Fruit fly (Drosophila melanogaster) whole organism, embryonic: ENCODE results near the gene Lamtor3.

Source experiments
- B-H1 ChIP-seq: fragments of 200-800 bp; sonication (Bioruptor generic); IDR thresholded peaks from 3 replicates; pipeline ENCODE4 v1.3.6; 2022; ENCODE audit warnings: missing biosample characterization, missing genetic modification characterization
- CG10267 ChIP-seq: fragments of 200-800 bp; sonication (Bioruptor generic); optimal IDR thresholded peaks from 2 replicates; lab custom pipeline; 2018; ENCODE audit warnings: missing biosample characterization, mild to moderate bottlenecking, missing genetic modification characterization, moderate library complexity
- CG10959 ChIP-seq: fragments of 200-800 bp; sonication (Bioruptor generic); IDR thresholded peaks from 2 replicates; pipeline ENCODE4 v1.3.6; 2022; ENCODE audit warnings: missing biosample characterization, missing genetic modification characterization
- CG12391 ChIP-seq: fragments of 200-800 bp; sonication (Bioruptor generic); optimal IDR thresholded peaks from 3 replicates; lab custom pipeline; 2018; ENCODE audit warnings: missing biosample characterization, mild to moderate bottlenecking, missing genetic modification characterization, moderate library complexity
- CG13123 ChIP-seq: fragments of 200-800 bp; sonication (Bioruptor generic); optimal IDR thresholded peaks from 2 replicates; lab custom pipeline; 2016; ENCODE audit warnings: missing biosample characterization, missing genetic modification characterization
- CG13624 ChIP-seq: fragments of 200-800 bp; sonication (Bioruptor generic); optimal IDR thresholded peaks from 2 replicates; lab custom pipeline; 2016; ENCODE audit warnings: missing biosample characterization, missing genetic modification characterization
- CG17568 ChIP-seq: fragments of 200-800 bp; sonication (Bioruptor generic); optimal IDR thresholded peaks from 2 replicates; lab custom pipeline; 2018; ENCODE audit warnings: missing biosample characterization, mild to moderate bottlenecking, missing genetic modification characterization, moderate library complexity
- CG30403 ChIP-seq: fragments of 200-800 bp; sonication (Bioruptor generic); optimal IDR thresholded peaks from 3 replicates; lab custom pipeline; 2016; ENCODE audit warnings: missing biosample characterization, missing genetic modification characterization
- CG30431 ChIP-seq: fragments of 200-800 bp; sonication (Bioruptor generic); optimal IDR thresholded peaks from 2 replicates; lab custom pipeline; 2017; ENCODE audit warnings: missing biosample characterization, missing genetic modification characterization
- CG3065 ChIP-seq: fragments of 200-800 bp; sonication (Bioruptor generic); optimal IDR thresholded peaks from 2 replicates; lab custom pipeline; 2016; ENCODE audit warnings: missing biosample characterization, missing genetic modification characterization
- CG33213 ChIP-seq: fragments of 200-800 bp; sonication (Bioruptor generic); optimal IDR thresholded peaks from 3 replicates; lab custom pipeline; 2016; ENCODE audit warnings: missing biosample characterization, missing genetic modification characterization
- CG34224 ChIP-seq: fragments of 200-800 bp; sonication (Bioruptor generic); IDR thresholded peaks from 3 replicates; pipeline ENCODE4 v1.3.6; 2022; ENCODE audit warnings: missing biosample characterization, missing genetic modification characterization; ENCODE audit not compliant: partially characterized antibody
- CG4404 ChIP-seq: fragments of 200-800 bp; sonication (Bioruptor generic); IDR thresholded peaks from 2 replicates; pipeline ENCODE4 v1.3.6; 2022; ENCODE audit warnings: missing biosample characterization, missing genetic modification characterization
- CG4820 ChIP-seq: fragments of 200-800 bp; sonication (Bioruptor generic); optimal IDR thresholded peaks from 3 replicates; lab custom pipeline; 2016; ENCODE audit warnings: missing biosample characterization, missing genetic modification characterization
- CG6272 ChIP-seq: fragments of 200-800 bp; sonication (Bioruptor generic); IDR thresholded peaks from 2 replicates; pipeline ENCODE4 v1.3.6; 2022; ENCODE audit warnings: missing biosample characterization, missing genetic modification characterization
- CG7556 ChIP-seq: fragments of 200-800 bp; sonication (Bioruptor generic); optimal IDR thresholded peaks from 2 replicates; lab custom pipeline; 2017; ENCODE audit warnings: missing biosample characterization, mild to moderate bottlenecking, missing genetic modification characterization
- CG8924 ChIP-seq: fragments of 200-800 bp; optimal IDR thresholded peaks from 3 replicates; lab custom pipeline; 2019; ENCODE audit warnings: missing biosample characterization, mild to moderate bottlenecking, missing genetic modification characterization, moderate library complexity
- CrebB ChIP-seq: fragments of 200-800 bp; sonication (Bioruptor generic); optimal IDR thresholded peaks from 3 replicates; lab custom pipeline; 2018; ENCODE audit warnings: missing biosample characterization, mild to moderate bottlenecking, missing genetic modification characterization
- Drgx ChIP-seq: fragments of 200-800 bp; sonication (Bioruptor generic); IDR thresholded peaks from 2 replicates; pipeline ENCODE4 v1.3.6; 2022; ENCODE audit warnings: missing biosample characterization, missing genetic modification characterization
- ERR ChIP-seq: fragments of 200-800 bp; sonication (Bioruptor generic); optimal IDR thresholded peaks from 2 replicates; lab custom pipeline; 2016; ENCODE audit warnings: missing biosample characterization, missing genetic modification characterization
- Ets65A ChIP-seq: fragments of 200-800 bp; sonication (Bioruptor generic); peaks from one replicate; lab custom pipeline; 2016; ENCODE audit warnings: missing biosample characterization, missing genetic modification characterization
- H2.0 ChIP-seq: fragments of 200-800 bp; sonication (Bioruptor generic); IDR thresholded peaks from 2 replicates; pipeline ENCODE4 v1.3.6; 2022; ENCODE audit warnings: missing biosample characterization, missing genetic modification characterization
- Hey ChIP-seq: fragments of 200-800 bp; sonication (Bioruptor generic); optimal IDR thresholded peaks from 3 replicates; lab custom pipeline; 2018; ENCODE audit warnings: missing biosample characterization, mild to moderate bottlenecking, missing genetic modification characterization
- Hr3 ChIP-seq: fragments of 200-800 bp; sonication (Bioruptor generic); optimal IDR thresholded peaks from 3 replicates; lab custom pipeline; 2016; ENCODE audit warnings: missing biosample characterization, missing genetic modification characterization
- Lpt ChIP-seq: fragments of >200 bp; optimal IDR thresholded peaks from 2 replicates; lab custom pipeline; 2018; ENCODE audit warnings: missing biosample characterization, missing genetic modification characterization
- NFAT ChIP-seq: fragments of 200-800 bp; sonication (Bioruptor generic); IDR thresholded peaks from 2 replicates; pipeline ENCODE4 v1.3.6; 2022; ENCODE audit warnings: missing biosample characterization, missing genetic modification characterization
- Oli ChIP-seq: fragments of 200-800 bp; sonication (Bioruptor generic); optimal IDR thresholded peaks from 2 replicates; lab custom pipeline; 2018; ENCODE audit warnings: missing biosample characterization, mild to moderate bottlenecking, missing genetic modification characterization, moderate library complexity
- PHDP ChIP-seq: fragments of 200-800 bp; sonication (Bioruptor generic); optimal IDR thresholded peaks from 3 replicates; lab custom pipeline; 2018; ENCODE audit warnings: missing biosample characterization, mild to moderate bottlenecking, missing genetic modification characterization, moderate library complexity
- Ravus ChIP-seq: fragments of 200-800 bp; sonication (Bioruptor generic); IDR thresholded peaks from 2 replicates; pipeline ENCODE4 v1.3.6; 2022; ENCODE audit warnings: missing biosample characterization, missing genetic modification characterization
- Sry-β ChIP-seq: fragments of 200-800 bp; sonication (Bioruptor generic); optimal IDR thresholded peaks from 2 replicates; lab custom pipeline; 2018; ENCODE audit warnings: missing biosample characterization, mild to moderate bottlenecking, missing genetic modification characterization, moderate library complexity
- Vsx1 ChIP-seq: fragments of 200-800 bp; sonication (Bioruptor generic); optimal IDR thresholded peaks from 2 replicates; lab custom pipeline; 2017; ENCODE audit warnings: missing biosample characterization, mild to moderate bottlenecking, missing genetic modification characterization, missing genetic modification reagents
- chif ChIP-seq, 2 experiments: fragments of 200-800 bp; sonication (Bioruptor generic); optimal IDR thresholded peaks; 3 replicates each; lab custom pipeline; 2016; ENCODE audit warnings: missing biosample characterization in 2 of 2, missing genetic modification characterization in 2 of 2
- croc ChIP-seq: fragments of 200-800 bp; sonication (Bioruptor generic); conservative IDR thresholded peaks from 3 replicates; pipeline ENCODE4 v1.3.6; 2022; ENCODE audit warnings: missing biosample characterization, missing genetic modification characterization
- da ChIP-seq: fragments of 200-800 bp; sonication (Bioruptor generic); optimal IDR thresholded peaks from 2 replicates; lab custom pipeline; 2016; ENCODE audit warnings: missing biosample characterization, missing genetic modification characterization
- dati ChIP-seq: fragments of 200-800 bp; sonication (Bioruptor generic); IDR thresholded peaks from 2 replicates; pipeline ENCODE4 v1.3.6; 2022; ENCODE audit warnings: missing biosample characterization, missing genetic modification characterization
- fu2 ChIP-seq: fragments of 200-800 bp; sonication (Bioruptor generic); optimal IDR thresholded peaks from 2 replicates; lab custom pipeline; 2016; ENCODE audit warnings: missing biosample characterization, missing genetic modification characterization
- hth ChIP-seq: fragments of >200 bp; optimal IDR thresholded peaks from 2 replicates; lab custom pipeline; 2017; ENCODE audit warnings: inconsistent platforms
- knrl ChIP-seq: fragments of 200-800 bp; sonication (Bioruptor generic); IDR thresholded peaks from 3 replicates; pipeline ENCODE4 v1.3.6; 2022; ENCODE audit warnings: missing biosample characterization, missing genetic modification characterization; ENCODE audit not compliant: partially characterized antibody
- pan ChIP-seq, 4 experiments: fragments of >200 bp in 3 of 4; fragments of 200-800 bp in 1 of 4; sonication (Bioruptor generic) in 1 of 4; optimal IDR thresholded peaks in 3 of 4; IDR thresholded peaks in 1 of 4; 2 replicates each; pipeline versions ENCODE4 v1.3.6 to Lab custom; 2017 to 2022; ENCODE audit warnings: missing biosample characterization in 2 of 4, missing genetic modification characterization in 2 of 4, mixed read lengths in 1 of 4
- pfk ChIP-seq: fragments of 200-800 bp; sonication (Bioruptor generic); optimal IDR thresholded peaks from 2 replicates; lab custom pipeline; 2018; ENCODE audit warnings: missing biosample characterization, mild to moderate bottlenecking, missing genetic modification characterization, moderate library complexity
- sd ChIP-seq: fragments of 200-800 bp; sonication (Bioruptor generic); optimal IDR thresholded peaks from 3 replicates; lab custom pipeline; 2018; ENCODE audit warnings: missing biosample characterization, mild to moderate bottlenecking, missing genetic modification characterization, moderate library complexity
- slp2 ChIP-seq: fragments of 200-800 bp; sonication (Bioruptor generic); optimal IDR thresholded peaks from 2 replicates; lab custom pipeline; 2016; ENCODE audit warnings: missing biosample characterization, missing genetic modification characterization
- tgo ChIP-seq: fragments of 200-800 bp; sonication (Bioruptor generic); IDR thresholded peaks from 3 replicates; pipeline ENCODE4 v1.3.6; 2022; ENCODE audit warnings: missing biosample characterization, missing genetic modification characterization
- tna ChIP-seq: fragments of 200-800 bp; sonication (Bioruptor generic); IDR thresholded peaks from 2 replicates; pipeline ENCODE4 v1.3.6; 2022; ENCODE audit warnings: missing biosample characterization, missing genetic modification characterization; ENCODE audit not compliant: partially characterized antibody
- toy ChIP-seq: fragments of 200-800 bp; sonication (Bioruptor generic); IDR thresholded peaks from 2 replicates; pipeline ENCODE4 v1.3.6; 2022; ENCODE audit warnings: missing biosample characterization, missing genetic modification characterization
- trem ChIP-seq: fragments of 200-800 bp; optimal IDR thresholded peaks from 3 replicates; lab custom pipeline; 2019; ENCODE audit warnings: missing biosample characterization, mild to moderate bottlenecking, missing genetic modification characterization, moderate library complexity
- vfl ChIP-seq: fragments of 200-800 bp; sonication (Bioruptor generic); optimal IDR thresholded peaks from 2 replicates; lab custom pipeline; 2016; ENCODE audit warnings: missing biosample characterization, missing genetic modification characterization
- vnd ChIP-seq: fragments of 200-800 bp; sonication (Bioruptor generic); IDR thresholded peaks from 3 replicates; pipeline ENCODE4 v1.3.6; 2022; ENCODE audit warnings: missing biosample characterization, missing genetic modification characterization; ENCODE audit not compliant: partially characterized antibody

The Lamtor3 gene

dm6 chr2L:17448435-17448834, 32.6 kb upstream of the Lamtor3 start (continued):
- no peak for TF ChIP-seq B-H1 (GFP tag; lab: Robert Waterston, UW)
- TF ChIP-seq, all 482 proteins: peak for 39

dm6 chr2L:17449608-17450504, 31.2 kb upstream of the Lamtor3 start, which contains the start of gene dl:
dl (minus strand) TSS chr2L:17450364.
- TF ChIP-seq Hey, result no peak
- no peak for TF ChIP-seq PHDP
- no peak for TF ChIP-seq CG10267 (tag; lab: Kevin White, UChicago)
- no peak for TF ChIP-seq trem (tag; lab: Kevin White, UChicago)
- no peak for TF ChIP-seq da (GFP tag; lab: Kevin White, UChicago)
- no peak for TF ChIP-seq toy (GFP tag; lab: Robert Waterston, UW)
- no peak for TF ChIP-seq tgo (GFP tag; lab: Robert Waterston, UW)
- no peak for TF ChIP-seq pan (optimal IDR thresholded peaks at IDR 0.05; lab: Kevin White, UChicago)
- no peak for TF ChIP-seq pan (GFP tag; optimal IDR thresholded peaks at IDR 0.05 in 1 of 2, IDR thresholded peaks at IDR 0.05 in 1 of 2)
- no peak for TF ChIP-seq Ets65A (GFP tag; lab: Kevin White, UChicago)
- no peak for TF ChIP-seq vfl (GFP tag; lab: Kevin White, UChicago)
- no peak for TF ChIP-seq fu2 (GFP tag; lab: Kevin White, UChicago)
- TF ChIP-seq dati (GFP tag; lab: Robert Waterston, UW), result no peak
- TF ChIP-seq Oli (tag; lab: Kevin White, UChicago), result no peak
- peak; percentile 68 for TF ChIP-seq Drgx (GFP tag; lab: Robert Waterston, UW)
- TF ChIP-seq hth (lab: Kevin White, UChicago), result no peak
- no peak for TF ChIP-seq pfk (GFP tag; lab: Kevin White, UChicago)
- TF ChIP-seq knrl (GFP tag; lab: Robert Waterston, UW), result no peak; the same call in 2 of the 3 replicates
- TF ChIP-seq NFAT, result peak; percentile 46; the same call in 1 of the 2 replicates
- no peak for TF ChIP-seq slp2
- TF ChIP-seq CrebB (tag; lab: Kevin White, UChicago), result no peak
- TF ChIP-seq croc (GFP tag; lab: Robert Waterston, UW), result no peak
- no peak for TF ChIP-seq tna (GFP tag; lab: Robert Waterston, UW)
- no peak for TF ChIP-seq CG30403 (GFP tag; lab: Kevin White, UChicago)
- peak; percentile 33; the same call in 1 of the 3 replicates for TF ChIP-seq CG34224 (GFP tag; lab: Robert Waterston, UW)
- TF ChIP-seq Vsx1 (GFP tag; lab: Kevin White, UChicago), result no peak
- no peak for TF ChIP-seq CG4404 (GFP tag; lab: Robert Waterston, UW)
- no peak for TF ChIP-seq CG8924 (tag; lab: Kevin White, UChicago)
- TF ChIP-seq CG10959 (GFP tag; lab: Robert Waterston, UW), result no peak
- no peak for TF ChIP-seq Lpt (GFP tag; lab: Kevin White, UChicago)
- TF ChIP-seq Sry-β (GFP tag; lab: Kevin White, UChicago), result no peak
- TF ChIP-seq CG13624 (GFP tag; lab: Kevin White, UChicago), result peak; percentile 42
- TF ChIP-seq CG6272, result no peak
- no peak for TF ChIP-seq H2.0 (GFP tag; lab: Robert Waterston, UW)
- TF ChIP-seq CG17568, result peak; percentile 5
- TF ChIP-seq CG4820 (GFP tag; lab: Kevin White, UChicago), result no peak
- no peak for TF ChIP-seq CG3065 (GFP tag; lab: Kevin White, UChicago)
- no peak for TF ChIP-seq CG13123 (GFP tag; lab: Kevin White, UChicago)
- peak; percentile 1 for TF ChIP-seq ERR (GFP tag; lab: Kevin White, UChicago)
- TF ChIP-seq Hr3, result no peak
- no peak for TF ChIP-seq Ravus
- no peak for TF ChIP-seq vnd (GFP tag; lab: Robert Waterston, UW)
- no peak for TF ChIP-seq CG30431
- TF ChIP-seq sd (tag; lab: Kevin White, UChicago), result peak; percentile 68
- TF ChIP-seq CG7556 (GFP tag; lab: Kevin White, UChicago), result no peak
- no peak for TF ChIP-seq CG33213 (GFP tag; lab: Kevin White, UChicago)
- no peak for TF ChIP-seq CG12391 (tag; lab: Kevin White, UChicago)
- TF ChIP-seq chif (GFP tag; optimal IDR thresholded peaks at IDR 0.05; lab: Kevin White, UChicago), result no peak
